Fruit fly (Drosophila melanogaster) S2 (cell line): ENCODE results near the gene CG7115.

ENCODE experiments used
- CG8478 ChIP-seq: fragments of >200 bp; optimal IDR thresholded peaks from 2 replicates; lab custom pipeline; 2018
- CTCF ChIP-seq, 2 experiments: fragments of >200 bp; optimal IDR thresholded peaks; 2 replicates each; lab custom pipeline; 2018

The CG7115 gene

dm6 chr2L:7838024-7838423 is 17.1 kb downstream of the CG7115 start:
- no peak for TF ChIP-seq CTCF (optimal IDR thresholded peaks at IDR 0.05; lab: Kevin White, UChicago)
- TF ChIP-seq CG8478 (lab: Kevin White, UChicago): no peak

- TF ChIP-seq CG8478 (lab: Kevin White, UChicago) (no peak), CTCF (optimal IDR thresholded peaks at IDR 0.05; lab: Kevin White, UChicago) (no peak)
Measured at dm6 chr2L:7840152-7840551, 19.2 kb downstream of the CG7115 start, which contains the start of gene CG14537. CG14537 (plus strand) TSS chr2L:7840452.

dm6 chr2L:7841244-7841643 is 20.3 kb downstream of the CG7115 start:
- TF ChIP-seq CG8478 (lab: Kevin White, UChicago) (no peak), CTCF (optimal IDR thresholded peaks at IDR 0.05; lab: Kevin White, UChicago) (no peak)

dm6 chr2L:7849472-7849871 is 28.5 kb downstream of the CG7115 start:
- TF ChIP-seq CTCF (optimal IDR thresholded peaks at IDR 0.05; lab: Kevin White, UChicago) (no peak), CG8478 (lab: Kevin White, UChicago) (no peak)

dm6 chr2L:7850406-7850805 is 29.5 kb downstream of the CG7115 start:
- TF ChIP-seq CTCF (optimal IDR thresholded peaks at IDR 0.05; lab: Kevin White, UChicago) (no peak), CG8478 (lab: Kevin White, UChicago) (no peak)

- TF ChIP-seq CTCF (optimal IDR thresholded peaks at IDR 0.05; lab: Kevin White, UChicago) (no peak), CG8478 (lab: Kevin White, UChicago) (no peak)
Measured at dm6 chr2L:7851609-7852008, 30.7 kb downstream of the CG7115 start.

- TF ChIP-seq CTCF (optimal IDR thresholded peaks at IDR 0.05; lab: Kevin White, UChicago) (no peak), CG8478 (lab: Kevin White, UChicago) (no peak)
Measured at dm6 chr2L:7855108-7855507, 34.2 kb downstream of the CG7115 start, which contains the start of gene CG14535. CG14535 (minus strand) TSS chr2L:7855475.

dm6 chr2L:7856380-7857127 is 35.6 kb downstream of the CG7115 start, which contains the start of gene lectin-28C:
lectin-28C (plus strand) TSS chr2L:7857077.
- TF ChIP-seq CTCF (optimal IDR thresholded peaks at IDR 0.05; lab: Kevin White, UChicago): peak; percentile 93 to 94

- TF ChIP-seq CG8478 (lab: Kevin White, UChicago) (no peak), CTCF (optimal IDR thresholded peaks at IDR 0.05; lab: Kevin White, UChicago) (no peak)
Measured at dm6 chr2L:7860739-7861138, 39.8 kb downstream of the CG7115 start, which contains the start of gene TwdlE. TwdlE (minus strand) TSS chr2L:7860839.

dm6 chr2L:7861733-7862132 is 40.8 kb downstream of the CG7115 start:
- no peak for TF ChIP-seq CG8478 (lab: Kevin White, UChicago)

- no peak for TF ChIP-seq CTCF (optimal IDR thresholded peaks at IDR 0.05; lab: Kevin White, UChicago)
- no peak for TF ChIP-seq CG8478 (lab: Kevin White, UChicago)
Measured at dm6 chr2L:7868608-7869007, 47.7 kb downstream of the CG7115 start.

- no peak for TF ChIP-seq CTCF (optimal IDR thresholded peaks at IDR 0.05; lab: Kevin White, UChicago)
- no peak for TF ChIP-seq CG8478 (lab: Kevin White, UChicago)
Measured at dm6 chr2L:7870212-7870611, 49.3 kb downstream of the CG7115 start.

dm6 chr2L:7871332-7871731 is 50.4 kb downstream of the CG7115 start, which contains the start of gene Proc:
Proc (minus strand) TSS chr2L:7871432.
- TF ChIP-seq CTCF (optimal IDR thresholded peaks at IDR 0.05; lab: Kevin White, UChicago): no peak
- no peak for TF ChIP-seq CG8478 (lab: Kevin White, UChicago)

dm6 chr2L:7871821-7872524 is 51.0 kb downstream of the CG7115 start:
- TF ChIP-seq CG8478 (lab: Kevin White, UChicago): no peak
- TF ChIP-seq CTCF (optimal IDR thresholded peaks at IDR 0.05; lab: Kevin White, UChicago): no peak

dm6 chr2L:7872680-7873079 is 51.7 kb downstream of the CG7115 start:
- no peak for TF ChIP-seq CTCF (optimal IDR thresholded peaks at IDR 0.05; lab: Kevin White, UChicago)
- TF ChIP-seq CG8478 (lab: Kevin White, UChicago): no peak
